Fruit fly (Drosophila melanogaster) whole organism, embryonic: ENCODE measurements around the gene Dok.
A peak's percentile ranks its signal among the peaks of the same experiment; 100 is the strongest.

Experiments used
- Ada2b ChIP-seq: fragments of 200-800 bp; sonication (Bioruptor generic); IDR thresholded peaks from 2 replicates; pipeline ENCODE4 v1.3.6; 2022; ENCODE audit warnings: missing biosample characterization, missing genetic modification characterization
- BEAF-32 ChIP-seq: fragments of 200-800 bp; sonication (Bioruptor generic); optimal IDR thresholded peaks from 3 replicates; lab custom pipeline; 2017; ENCODE audit warnings: missing biosample characterization, missing genetic modification characterization, mild to moderate bottlenecking, moderate library complexity, missing genetic modification reagents
- Blimp-1 ChIP-seq: fragments of 200-800 bp; sonication (Bioruptor generic); optimal IDR thresholded peaks from 3 replicates; lab custom pipeline; 2018; ENCODE audit warnings: missing biosample characterization, missing genetic modification characterization, mild to moderate bottlenecking, moderate library complexity, missing genetic modification reagents
- C15 ChIP-seq: fragments of 200-800 bp; sonication (Bioruptor generic); IDR thresholded peaks from 3 replicates; pipeline ENCODE4 v1.3.6; 2022; ENCODE audit warnings: missing biosample characterization, missing genetic modification characterization
- CG11695 ChIP-seq: fragments of 200-800 bp; sonication (Bioruptor generic); IDR thresholded peaks from 3 replicates; pipeline ENCODE4 v1.3.6; 2022; ENCODE audit warnings: missing biosample characterization, missing genetic modification characterization
- CG12104 ChIP-seq: fragments of 200-800 bp; sonication (Bioruptor generic); optimal IDR thresholded peaks from 3 replicates; lab custom pipeline; 2016; ENCODE audit warnings: missing biosample characterization, missing genetic modification characterization
- CG14014 ChIP-seq: fragments of 200-800 bp; sonication (Bioruptor generic); IDR thresholded peaks from 2 replicates; pipeline ENCODE4 v1.3.6; 2022; ENCODE audit warnings: missing biosample characterization, missing genetic modification characterization
- CG15514 ChIP-seq: fragments of 200-800 bp; sonication (Bioruptor generic); optimal IDR thresholded peaks from 3 replicates; lab custom pipeline; 2017; ENCODE audit warnings: missing biosample characterization, missing genetic modification characterization, mild to moderate bottlenecking, moderate library complexity, missing genetic modification reagents
- CG16813 ChIP-seq: fragments of 200-800 bp; sonication (Bioruptor generic); IDR thresholded peaks from 3 replicates; pipeline ENCODE4 v1.3.6; 2022; ENCODE audit warnings: missing biosample characterization, missing genetic modification characterization; ENCODE audit not compliant: partially characterized antibody
- CG16815 ChIP-seq: fragments of 200-800 bp; sonication (Bioruptor generic); optimal IDR thresholded peaks from 3 replicates; lab custom pipeline; 2017; ENCODE audit warnings: missing biosample characterization, mild to moderate bottlenecking, missing genetic modification characterization
- CG18011 ChIP-seq: fragments of 200-800 bp; sonication (Bioruptor generic); optimal IDR thresholded peaks from 2 replicates; lab custom pipeline; 2017; ENCODE audit warnings: missing biosample characterization, missing genetic modification characterization, mild to moderate bottlenecking, moderate library complexity, missing genotype
- CG18619 ChIP-seq: fragments of 200-800 bp; sonication (Bioruptor generic); optimal IDR thresholded peaks from 3 replicates; lab custom pipeline; 2017; ENCODE audit warnings: missing biosample characterization, mild to moderate bottlenecking, missing genetic modification characterization
- CG2889 ChIP-seq: fragments of 200-800 bp; sonication (Bioruptor generic); IDR thresholded peaks from 3 replicates; pipeline ENCODE4 v1.3.6; 2022; ENCODE audit warnings: missing biosample characterization, missing genetic modification characterization
- CG34422 ChIP-seq: fragments of 200-800 bp; sonication (Bioruptor generic); IDR thresholded peaks from 3 replicates; pipeline ENCODE4 v1.3.6; 2022; ENCODE audit warnings: missing biosample characterization, missing genetic modification characterization
- CG4820 ChIP-seq: fragments of 200-800 bp; sonication (Bioruptor generic); optimal IDR thresholded peaks from 3 replicates; lab custom pipeline; 2016; ENCODE audit warnings: missing biosample characterization, missing genetic modification characterization
- CG6813 ChIP-seq: fragments of 200-800 bp; sonication (Bioruptor generic); optimal IDR thresholded peaks from 2 replicates; lab custom pipeline; 2017; ENCODE audit warnings: missing biosample characterization, missing genetic modification characterization, mild to moderate bottlenecking, moderate library complexity, missing genetic modification reagents
- CG9727 ChIP-seq: fragments of 200-800 bp; sonication (Bioruptor generic); optimal IDR thresholded peaks from 3 replicates; lab custom pipeline; 2017; ENCODE audit warnings: missing biosample characterization, mild to moderate bottlenecking, missing genetic modification characterization
- CHES-1-like ChIP-seq: fragments of 200-800 bp; sonication (Bioruptor generic); optimal IDR thresholded peaks from 2 replicates; lab custom pipeline; 2016; ENCODE audit warnings: missing biosample characterization, missing genetic modification characterization
- Dad ChIP-seq: fragments of 200-800 bp; sonication (Bioruptor generic); optimal IDR thresholded peaks from 3 replicates; lab custom pipeline; 2016; ENCODE audit warnings: missing biosample characterization, missing genetic modification characterization
- Fer2 ChIP-seq: fragments of 200-800 bp; sonication (Bioruptor generic); optimal IDR thresholded peaks from 2 replicates; lab custom pipeline; 2018; ENCODE audit warnings: missing biosample characterization, mild to moderate bottlenecking, missing genetic modification characterization, moderate library complexity
- Hr3 ChIP-seq: fragments of 200-800 bp; sonication (Bioruptor generic); optimal IDR thresholded peaks from 3 replicates; lab custom pipeline; 2016; ENCODE audit warnings: missing biosample characterization, missing genetic modification characterization
- Hr51 ChIP-seq, 2 experiments: fragments of 200-800 bp; sonication (Bioruptor generic); optimal IDR thresholded peaks; 2 replicates in 1 of 2; 3 replicates in 1 of 2; lab custom pipeline; 2016 to 2018; ENCODE audit warnings: missing biosample characterization in 2 of 2, missing genetic modification characterization in 2 of 2, mild to moderate bottlenecking in 1 of 2, moderate library complexity in 1 of 2
- MBD-R2 ChIP-seq: fragments of 200-800 bp; sonication (Bioruptor generic); IDR thresholded peaks from 2 replicates; pipeline ENCODE4 v1.3.6; 2022; ENCODE audit warnings: missing biosample characterization, missing genetic modification characterization
- MESR4 ChIP-seq: fragments of 200-800 bp; sonication (Bioruptor generic); optimal IDR thresholded peaks from 2 replicates; lab custom pipeline; 2018; ENCODE audit warnings: missing biosample characterization, mild to moderate bottlenecking, missing genetic modification characterization, moderate library complexity
- NfI ChIP-seq: fragments of 200-800 bp; sonication (Bioruptor generic); optimal IDR thresholded peaks from 3 replicates; lab custom pipeline; 2018; ENCODE audit warnings: missing biosample characterization, mild to moderate bottlenecking, missing genetic modification characterization, moderate library complexity
- Scr ChIP-seq: fragments of 200-800 bp; sonication (Bioruptor generic); IDR thresholded peaks from 2 replicates; pipeline ENCODE4 v1.3.6; 2022; ENCODE audit warnings: missing biosample characterization, missing genetic modification characterization; ENCODE audit not compliant: partially characterized antibody
- Sin3A ChIP-seq: fragments of >200 bp; optimal IDR thresholded peaks from 2 replicates; lab custom pipeline; 2018
- Tbp ChIP-seq: fragments of >200 bp; optimal IDR thresholded peaks from 2 replicates; lab custom pipeline; 2018; ENCODE audit warnings: missing biosample characterization, missing genetic modification characterization
- ap ChIP-seq: fragments of 200-800 bp; sonication (Bioruptor generic); IDR thresholded peaks from 2 replicates; pipeline ENCODE4 v1.3.6; 2022; ENCODE audit warnings: missing biosample characterization, missing genetic modification characterization
- chinmo ChIP-seq: fragments of 200-800 bp; sonication (Bioruptor generic); IDR thresholded peaks from 4 replicates; pipeline ENCODE4 v1.3.6; 2022; ENCODE audit warnings: missing biosample characterization, missing genetic modification characterization; ENCODE audit not compliant: partially characterized antibody
- fd3F ChIP-seq: fragments of 200-800 bp; sonication (Bioruptor generic); optimal IDR thresholded peaks from 2 replicates; lab custom pipeline; 2018; ENCODE audit warnings: missing biosample characterization, mild to moderate bottlenecking, missing genetic modification characterization, moderate library complexity
- gem ChIP-seq: fragments of 200-800 bp; sonication (Bioruptor generic); optimal IDR thresholded peaks from 2 replicates; lab custom pipeline; 2019; ENCODE audit warnings: missing biosample characterization, mild to moderate bottlenecking, missing genetic modification characterization, moderate library complexity
- gfzf ChIP-seq: fragments of 200-800 bp; sonication (Bioruptor generic); optimal IDR thresholded peaks from 2 replicates; lab custom pipeline; 2016; ENCODE audit warnings: missing biosample characterization, mild to moderate bottlenecking, missing genetic modification characterization, moderate library complexity
- mirr ChIP-seq: fragments of 200-800 bp; sonication (Bioruptor generic); optimal IDR thresholded peaks from 3 replicates; lab custom pipeline; 2018; ENCODE audit warnings: missing biosample characterization, mild to moderate bottlenecking, missing genetic modification characterization
- odd ChIP-seq: fragments of 200-800 bp; sonication (Bioruptor generic); optimal IDR thresholded peaks from 2 replicates; lab custom pipeline; 2017; ENCODE audit warnings: missing biosample characterization, mild to moderate bottlenecking, missing genetic modification characterization
- pnt ChIP-seq: fragments of 200-800 bp; sonication (Bioruptor generic); optimal IDR thresholded peaks from 3 replicates; lab custom pipeline; 2016; ENCODE audit warnings: missing biosample characterization, missing genetic modification characterization
- row ChIP-seq: fragments of 200-800 bp; sonication (Bioruptor generic); IDR thresholded peaks from 3 replicates; pipeline ENCODE4 v1.3.6; 2022; ENCODE audit warnings: missing biosample characterization, missing genetic modification characterization
- sna ChIP-seq: fragments of 200-800 bp; sonication (Bioruptor generic); IDR thresholded peaks from 2 replicates; pipeline ENCODE4 v1.3.6; 2022; ENCODE audit warnings: missing biosample characterization, missing genetic modification characterization; ENCODE audit not compliant: partially characterized antibody
- ssp ChIP-seq: fragments of 200-800 bp; sonication (Bioruptor generic); IDR thresholded peaks from 2 replicates; pipeline ENCODE4 v1.3.6; 2022; ENCODE audit warnings: missing biosample characterization, missing genetic modification characterization
- vvl ChIP-seq: fragments of 200-800 bp; sonication (Bioruptor generic); IDR thresholded peaks from 2 replicates; pipeline ENCODE4 v1.3.6; 2022; ENCODE audit warnings: missing biosample characterization, missing genetic modification characterization

Gene Dok

DNA sequence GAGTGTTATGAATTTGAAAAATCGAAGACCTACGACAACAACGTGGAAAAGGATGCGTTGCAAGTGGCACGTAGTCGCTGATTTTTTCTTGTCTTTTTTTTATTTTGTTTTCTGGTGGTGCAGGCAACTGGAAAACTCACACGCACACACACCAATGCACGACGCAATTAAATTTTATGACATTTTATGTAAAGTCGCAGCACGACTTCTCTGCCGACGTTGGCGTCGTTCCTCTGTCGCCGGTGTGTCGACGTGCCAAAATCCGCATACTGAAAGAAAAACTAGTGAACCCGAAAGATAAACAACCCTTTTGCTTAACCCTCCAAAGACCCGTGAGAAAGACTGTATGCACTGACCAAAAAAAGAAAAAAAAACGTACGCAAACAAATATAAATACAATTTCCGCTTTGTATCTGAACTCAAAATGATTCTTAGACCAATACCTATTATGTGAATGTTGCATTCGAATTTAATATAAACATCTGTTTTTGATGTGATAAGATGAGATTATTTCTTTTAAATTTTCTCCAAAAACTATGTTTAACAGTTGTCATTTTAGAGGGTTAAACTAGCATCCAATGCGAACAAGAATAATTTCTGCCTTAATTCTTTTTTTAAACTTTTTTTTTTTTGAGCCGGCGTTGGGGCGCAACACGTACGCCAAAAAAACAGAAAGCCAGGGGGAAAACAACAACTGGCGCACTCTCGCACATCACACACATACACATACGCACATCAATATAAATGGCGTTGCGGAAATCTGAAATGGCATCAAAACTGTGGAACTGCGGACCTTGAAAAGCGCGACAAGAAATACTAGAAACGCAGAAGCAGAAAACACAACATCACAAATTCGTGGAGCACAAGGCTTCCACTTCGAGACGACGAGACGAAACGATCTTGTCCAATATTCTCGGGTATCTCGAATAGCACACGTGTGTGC, 10.1 kb downstream of the Dok start (continued):
- TF ChIP-seq CG14014 (GFP tag; lab: Robert Waterston, UW) (peak; percentile 45; the same call in 1 of the 2 replicates), C15 (GFP tag; lab: Robert Waterston, UW) (no peak), CG4820 (GFP tag; lab: Kevin White, UChicago) (no peak), sna (GFP tag; lab: Robert Waterston, UW) (no peak), chinmo (GFP tag; lab: Robert Waterston, UW) (peak; percentile 69; the same call in 2 of the 4 replicates), MESR4 (no peak), row (peak; percentile 46; the same call in 2 of the 3 replicates), ssp (GFP tag; lab: Robert Waterston, UW) (no peak), Hr3 (GFP tag; lab: Kevin White, UChicago) (peak; percentile 33), CG12104 (GFP tag; lab: Kevin White, UChicago) (no peak), CG2889 (GFP tag; lab: Robert Waterston, UW) (0 out of 3 replicates have a peak, but pooled peaks have one; percentile 26), CG16815 (GFP tag; lab: Kevin White, UChicago) (peak; percentile 6), Scr (GFP tag; lab: Robert Waterston, UW) (no peak), Dad (GFP tag; lab: Kevin White, UChicago) (no peak), Blimp-1 (no peak), vvl (GFP tag; lab: Robert Waterston, UW) (peak; percentile 14; the same call in 1 of the 2 replicates), fd3F (GFP tag; lab: Kevin White, UChicago) (peak; percentile 24), odd (no peak), gem (tag; lab: Kevin White, UChicago) (peak; percentile 52), Ada2b (GFP tag; lab: Robert Waterston, UW) (0 out of 2 replicates have a peak, but pooled peaks have one; percentile 17), CG15514 (GFP tag; lab: Kevin White, UChicago) (peak; percentile 3), BEAF-32 (GFP tag; lab: Kevin White, UChicago) (no peak), CG18619 (GFP tag; lab: Kevin White, UChicago) (peak; percentile 2), MBD-R2 (GFP tag; lab: Robert Waterston, UW) (no peak), Hr51 (GFP tag; optimal IDR thresholded peaks at IDR 0.05; lab: Kevin White, UChicago) (peak in 1 of 2 experiments; percentile 30), pnt (GFP tag; lab: Kevin White, UChicago) (peak; percentile 5), CG6813 (GFP tag; lab: Kevin White, UChicago) (peak; percentile 36), gfzf (no peak), CG16813 (GFP tag; lab: Robert Waterston, UW) (no peak), CG9727 (GFP tag; lab: Kevin White, UChicago) (peak; percentile 53), CG18011 (GFP tag; lab: Kevin White, UChicago) (no peak), CG34422 (GFP tag; lab: Robert Waterston, UW) (peak; percentile 44; the same call in 1 of the 3 replicates), Tbp (GFP tag; lab: Kevin White, UChicago) (no peak), CG11695 (GFP tag; lab: Robert Waterston, UW) (0 out of 3 replicates have a peak, but pooled peaks have one; percentile 42), mirr (GFP tag; lab: Kevin White, UChicago) (peak; percentile 61), Sin3A (lab: Kevin White, UChicago) (no peak), ap (no peak), CHES-1-like (GFP tag; lab: Kevin White, UChicago) (peak; percentile 35), NfI (GFP tag; lab: Kevin White, UChicago) (peak; percentile 6), Fer2 (tag; lab: Kevin White, UChicago) (no peak)
- TF ChIP-seq, all 482 proteins: peak for 139
